Fruit fly (Drosophila melanogaster) whole organism, embryonic: ENCODE measurements around the gene ldbr.

Experiments
- CG12219 ChIP-seq: fragments of 200-800 bp; sonication (Bioruptor generic); optimal IDR thresholded peaks from 3 replicates; lab custom pipeline; 2018; ENCODE audit warnings: missing biosample characterization, mild to moderate bottlenecking, missing genetic modification characterization
- CG4328 ChIP-seq: fragments of 200-800 bp; sonication (Bioruptor generic); optimal IDR thresholded peaks from 3 replicates; lab custom pipeline; 2017; ENCODE audit warnings: missing biosample characterization, missing genetic modification reagents, missing genetic modification characterization
- CG7786 ChIP-seq: fragments of 200-800 bp; sonication (Bioruptor generic); optimal IDR thresholded peaks from 2 replicates; lab custom pipeline; 2016; ENCODE audit warnings: missing biosample characterization, missing genetic modification characterization
- MESR4 ChIP-seq: fragments of 200-800 bp; sonication (Bioruptor generic); optimal IDR thresholded peaks from 2 replicates; lab custom pipeline; 2018; ENCODE audit warnings: missing biosample characterization, mild to moderate bottlenecking, missing genetic modification characterization, moderate library complexity
- gro ChIP-seq: fragments of 200-800 bp; sonication (Bioruptor generic); optimal IDR thresholded peaks from 2 replicates; lab custom pipeline; 2016; ENCODE audit warnings: missing biosample characterization, missing genetic modification characterization
- hbn ChIP-seq: fragments of 200-800 bp; sonication (Bioruptor generic); IDR thresholded peaks from 2 replicates; pipeline ENCODE4 v1.3.6; 2022; ENCODE audit warnings: missing biosample characterization, missing genetic modification characterization; ENCODE audit not compliant: partially characterized antibody
- her ChIP-seq: fragments of 200-800 bp; sonication (Bioruptor generic); optimal IDR thresholded peaks from 2 replicates; lab custom pipeline; 2016; ENCODE audit warnings: missing biosample characterization, missing genetic modification characterization
- nerfin-2 ChIP-seq: fragments of 200-800 bp; sonication (Bioruptor generic); IDR thresholded peaks from 2 replicates; pipeline ENCODE4 v1.3.6; 2022; ENCODE audit warnings: missing biosample characterization, missing genetic modification characterization; ENCODE audit not compliant: partially characterized antibody
- p53 ChIP-seq: fragments of 200-800 bp; sonication (Bioruptor generic); optimal IDR thresholded peaks from 2 replicates; lab custom pipeline; 2016; ENCODE audit warnings: missing biosample characterization, missing genetic modification characterization
- ssp ChIP-seq: fragments of 200-800 bp; sonication (Bioruptor generic); IDR thresholded peaks from 2 replicates; pipeline ENCODE4 v1.3.6; 2022; ENCODE audit warnings: missing biosample characterization, missing genetic modification characterization
- tin ChIP-seq: fragments of 200-800 bp; sonication (Bioruptor generic); optimal IDR thresholded peaks from 3 replicates; lab custom pipeline; 2016; ENCODE audit warnings: missing biosample characterization, missing genetic modification characterization
- usp ChIP-seq: fragments of >200 bp; optimal IDR thresholded peaks from 2 replicates; lab custom pipeline; 2017; ENCODE audit warnings: missing biosample characterization, missing genetic modification characterization

- no peak for TF ChIP-seq her (GFP tag; lab: Kevin White, UChicago)
- no peak for TF ChIP-seq CG7786 (GFP tag; lab: Kevin White, UChicago)
- no peak for TF ChIP-seq hbn (GFP tag; lab: Robert Waterston, UW)
- no peak for TF ChIP-seq CG12219 (GFP tag; lab: Kevin White, UChicago)
- TF ChIP-seq CG4328 = no peak
- TF ChIP-seq MESR4 (GFP tag; lab: Kevin White, UChicago) = no peak
- TF ChIP-seq ssp (GFP tag; lab: Robert Waterston, UW) = no peak
- no peak for TF ChIP-seq usp (GFP tag; lab: Kevin White, UChicago)
- TF ChIP-seq tin (GFP tag; lab: Kevin White, UChicago) = no peak
- TF ChIP-seq nerfin-2 (GFP tag; lab: Robert Waterston, UW) = no peak
- TF ChIP-seq gro (GFP tag; lab: Kevin White, UChicago) = no peak
- no peak for TF ChIP-seq p53 (GFP tag; lab: Kevin White, UChicago)
Measured at dm6 chr3L:8128396-8129050, 6.9 kb downstream of the ldbr start.
